Fruit fly (Drosophila melanogaster): ENCODE results near the gene CG1638.

DNA sequence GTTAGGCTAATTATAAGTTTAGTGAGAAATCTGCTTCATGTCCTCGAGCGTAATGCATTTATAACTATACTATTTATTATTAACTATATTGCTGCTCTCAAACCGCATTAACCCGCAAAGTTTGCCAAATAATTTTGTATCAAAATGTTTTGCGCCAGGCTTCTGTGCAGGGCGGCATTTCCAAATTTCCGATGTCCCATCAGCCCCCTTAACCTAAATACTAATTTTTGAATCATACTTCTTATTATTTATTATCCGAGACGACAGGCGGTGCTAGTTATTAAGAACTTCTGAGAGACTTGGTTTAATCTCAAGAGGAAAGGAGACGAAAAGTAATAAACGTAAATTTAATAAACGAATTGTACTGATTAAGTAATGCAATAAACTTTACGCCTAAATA lies 24.6 kb upstream of the CG1638 start:
- no peak for TF ChIP-seq kay (GFP tag; ENCODE audit: borderline replicate concordance)
- TF ChIP-seq CG7045 (GFP tag; optimal IDR thresholded peaks at IDR 0.05): no peak
- TF ChIP-seq cic (GFP tag; optimal IDR thresholded peaks at IDR 0.05): no peak
- TF ChIP-seq CG33017 (tag; optimal IDR thresholded peaks at IDR 0.05): no peak
- no peak for TF ChIP-seq CG1620 (GFP tag; optimal IDR thresholded peaks at IDR 0.05)
- TF ChIP-seq CG7101 (tag; optimal IDR thresholded peaks at IDR 0.05): no peak
- no peak for TF ChIP-seq Hr96 (GFP tag; optimal IDR thresholded peaks at IDR 0.05)
- no peak for TF ChIP-seq Crg-1 (GFP tag; optimal IDR thresholded peaks at IDR 0.05)

All from whole organism, adult.